Worm (Caenorhabditis elegans): Measurements from ENCODE around the gene W02F12.8.

W02F12.8 gene

DNA sequence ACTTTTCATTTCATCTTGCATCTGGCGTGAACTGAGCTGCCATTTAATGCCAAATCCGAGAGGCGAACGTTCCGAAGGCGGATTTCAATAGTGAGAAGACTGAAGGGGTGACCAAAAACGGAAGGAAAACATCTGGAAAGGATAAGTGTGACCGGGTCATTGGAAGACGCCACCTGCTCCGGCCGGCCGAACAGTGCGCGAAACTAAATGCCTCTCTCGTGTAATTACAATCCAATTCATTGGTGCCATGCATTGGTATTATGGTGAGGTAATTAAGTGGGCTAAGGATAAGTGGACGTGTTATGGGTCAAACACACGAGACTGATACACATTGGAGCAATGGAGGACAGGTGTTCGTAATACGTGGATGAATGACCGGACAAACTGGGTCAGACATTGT lies 10.0 kb downstream of the W02F12.8 start:
- TF ChIP-seq repo-1 (tag; optimal IDR thresholded peaks at IDR 0.05) (no peak), zfh-2 (GFP tag; conservative IDR thresholded peaks at IDR 0.05) (no peak), F57C9.4 (tag; optimal IDR thresholded peaks at IDR 0.05) (no peak), dox-1 (GFP tag; IDR thresholded peaks at IDR 0.05) (no peak), T07F8.4 (tag; optimal IDR thresholded peaks at IDR 0.05) (no peak), attf-5 (GFP tag; optimal IDR thresholded peaks at IDR 0.05) (no peak)

ce11 chrV:6683740-6684139 lies 10.8 kb downstream of the W02F12.8 start:
- no peak for TF ChIP-seq Y95B8A.8 (GFP tag; IDR thresholded peaks at IDR 0.05)
- TF ChIP-seq xnd-1 (tag; optimal IDR thresholded peaks at IDR 0.05): no peak
- TF ChIP-seq madf-10 (tag; optimal IDR thresholded peaks at IDR 0.05): no peak
- TF ChIP-seq Y53G8AR.9 (GFP tag; conservative IDR thresholded peaks at IDR 0.05): no peak
- TF ChIP-seq F37B4.10 (GFP tag; IDR thresholded peaks at IDR 0.05): no peak
- no peak for TF ChIP-seq repo-1 (tag; optimal IDR thresholded peaks at IDR 0.05)
- no peak for TF ChIP-seq atf-7 (tag; optimal IDR thresholded peaks at IDR 0.05)
- no peak for TF ChIP-seq Y53F4B.3 (GFP tag; IDR thresholded peaks at IDR 0.05)
- TF ChIP-seq F52B5.7 (tag; optimal IDR thresholded peaks at IDR 0.05): no peak

DNA sequence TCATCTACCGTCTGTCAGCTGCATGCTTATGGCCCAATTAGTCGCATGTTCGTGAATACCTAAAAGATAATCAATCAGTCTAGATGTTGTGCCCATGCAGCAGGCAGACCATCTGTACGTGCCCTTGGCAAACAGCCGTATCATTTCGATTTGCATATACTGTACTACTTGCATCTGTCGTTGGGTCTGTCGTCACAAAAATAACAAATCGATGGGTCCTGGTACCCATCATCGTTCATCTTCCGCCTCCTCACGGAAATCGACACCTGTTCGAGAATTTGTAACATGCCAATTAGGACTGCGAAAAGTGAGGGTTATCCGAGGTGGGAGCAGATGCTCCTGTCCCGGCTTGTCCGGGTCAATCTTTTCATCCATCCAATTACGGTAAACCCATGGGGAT lies 11.3 kb downstream of the W02F12.8 start:
- TF ChIP-seq F23B12.7 (tag; optimal IDR thresholded peaks at IDR 0.05; ENCODE audit: insufficient read depth) (no peak), rcor-1 (GFP tag; IDR thresholded peaks at IDR 0.05) (no peak), snpc-4 (GFP tag; optimal IDR thresholded peaks at IDR 0.05) (no peak), snpc-4 (tag; optimal IDR thresholded peaks at IDR 0.05) (no peak), F57C9.4 (tag; optimal IDR thresholded peaks at IDR 0.05) (no peak), lin-40 (tag; optimal IDR thresholded peaks at IDR 0.05) (no peak), gei-17 (GFP tag; optimal IDR thresholded peaks at IDR 0.05) (no peak), F57A8.1 (GFP tag; optimal IDR thresholded peaks at IDR 0.05) (no peak), K12H6.12 (tag; optimal IDR thresholded peaks at IDR 0.05) (no peak), ceh-91 (GFP tag; IDR thresholded peaks at IDR 0.05) (no peak), nhr-120 (GFP tag; IDR thresholded peaks at IDR 0.05) (no peak), cebp-2 (GFP tag; IDR thresholded peaks at IDR 0.05) (no peak), die-1 (tag; optimal IDR thresholded peaks at IDR 0.05) (no peak), nfyb-1 (GFP tag; IDR thresholded peaks at IDR 0.05) (no peak), akir-1 (GFP tag; optimal IDR thresholded peaks at IDR 0.05) (no peak), unc-130 (GFP tag; optimal IDR thresholded peaks at IDR 0.05) (no peak), F49E8.2 (tag; optimal IDR thresholded peaks at IDR 0.05; ENCODE audit: insufficient read depth) (no peak), mxl-1 (tag; optimal IDR thresholded peaks at IDR 0.05) (no peak), ztf-22 (GFP tag; optimal IDR thresholded peaks at IDR 0.05) (no peak)

ce11 chrV:6681501-6681900 lies 13.1 kb downstream of the W02F12.8 start, which contains the start of gene egl-46:
egl-46 (minus strand) TSS chrV:6681573.
- no peak for TF ChIP-seq aptf-2 (GFP tag; conservative IDR thresholded peaks at IDR 0.05)
- 0 out of 2 replicates have a peak, but pooled peaks have one; percentile 19 for TF ChIP-seq zfh-2 (GFP tag; conservative IDR thresholded peaks at IDR 0.05)
- no peak for TF ChIP-seq let-607 (tag; optimal IDR thresholded peaks at IDR 0.05)
- TF ChIP-seq K12H6.12 (tag; optimal IDR thresholded peaks at IDR 0.05): no peak
- no peak for TF ChIP-seq let-526 (GFP tag; IDR thresholded peaks at IDR 0.05)

All from whole organism, young adult.